Worm (Caenorhabditis elegans) whole organism, L2 larva: ENCODE results near the gene Y37D8A.2.

Source experiments
- R02D3.7 ChIP-seq: fragments of 150-350 bp; optimal IDR thresholded peaks from 2 replicates; lab custom pipeline; 2014; ENCODE audit warnings: missing biosample characterization, missing genetic modification characterization
- Y55F3AM.14 ChIP-seq: fragments of 200-800 bp; sonication (Bioruptor generic); optimal IDR thresholded peaks from 2 replicates; lab custom pipeline; 2018; ENCODE audit warnings: mild to moderate bottlenecking, missing genetic modification characterization, missing compliant biosample characterization
- ceh-16 ChIP-seq: fragments of 150-350 bp; optimal IDR thresholded peaks from 2 replicates; lab custom pipeline; 2014; ENCODE audit warnings: missing biosample characterization, missing genetic modification characterization
- dmd-4 ChIP-seq: sonication (generic microtip); optimal IDR thresholded peaks from 2 replicates; lab custom pipeline; 2017; ENCODE audit warnings: missing biosample characterization, missing genetic modification characterization
- egl-27 ChIP-seq: sonication (generic microtip); optimal IDR thresholded peaks from 3 replicates; lab custom pipeline; 2017; ENCODE audit warnings: missing biosample characterization, missing genetic modification reagents, missing genetic modification characterization
- fos-1 ChIP-seq: fragments of 150-350 bp; optimal IDR thresholded peaks from 2 replicates; lab custom pipeline; 2014; ENCODE audit warnings: missing biosample characterization, missing genetic modification characterization
- mab-5 ChIP-seq: fragments of 150-350 bp; optimal IDR thresholded peaks from 2 replicates; lab custom pipeline; 2014; ENCODE audit warnings: missing biosample characterization, missing genetic modification characterization
- nhr-10 ChIP-seq: sonication (generic microtip); optimal IDR thresholded peaks from 2 replicates; lab custom pipeline; 2017; ENCODE audit warnings: missing biosample characterization, missing genetic modification characterization
- nhr-12 ChIP-seq: fragments of 150-350 bp; optimal IDR thresholded peaks from 2 replicates; lab custom pipeline; 2014; ENCODE audit warnings: missing biosample characterization, missing genetic modification characterization
- nhr-23 ChIP-seq: fragments of 150-350 bp; optimal IDR thresholded peaks from 2 replicates; lab custom pipeline; 2014; ENCODE audit warnings: missing biosample characterization, missing genetic modification reagents, missing genetic modification characterization
- nhr-77 ChIP-seq: fragments of 150-350 bp; optimal IDR thresholded peaks from 2 replicates; lab custom pipeline; 2014; ENCODE audit warnings: missing biosample characterization, missing genetic modification characterization
- snpc-4 ChIP-seq: fragments of 150-350 bp; optimal IDR thresholded peaks from 2 replicates; lab custom pipeline; 2014; ENCODE audit warnings: missing biosample characterization, missing genetic modification characterization
- unc-62 ChIP-seq: fragments of 150-350 bp; optimal IDR thresholded peaks from 2 replicates; lab custom pipeline; 2014; ENCODE audit warnings: missing biosample characterization, missing genetic modification reagents, missing genetic modification characterization
- zag-1 ChIP-seq: fragments of 150-350 bp; optimal IDR thresholded peaks from 2 replicates; lab custom pipeline; 2014; ENCODE audit warnings: missing biosample characterization, missing genetic modification characterization

ce11 chrIII:12821331-12821730 is 1.3 kb downstream of the Y37D8A.2 start:
- TF ChIP-seq nhr-77 (tag; lab: Kevin White, UChicago) (no peak), nhr-23 (no peak), mab-5 (no peak), nhr-12 (tag; lab: Kevin White, UChicago) (no peak), unc-62 (GFP tag; lab: Kevin White, UChicago) (no peak), Y55F3AM.14 (GFP tag; lab: Kevin White, UChicago) (no peak), fos-1 (tag; lab: Kevin White, UChicago) (no peak), zag-1 (tag; lab: Kevin White, UChicago) (no peak), ceh-16 (tag; lab: Kevin White, UChicago) (no peak), dmd-4 (tag; lab: Kevin White, UChicago) (no peak), nhr-10 (no peak), snpc-4 (tag; lab: Kevin White, UChicago) (no peak), R02D3.7 (tag; lab: Kevin White, UChicago) (no peak), egl-27 (no peak)
